Fruit fly (Drosophila melanogaster) whole organism, adult: ENCODE data around the gene CG45676.
A peak's percentile ranks its signal among the peaks of the same experiment; 100 is the strongest.

Experiments
- CG11617 ChIP-seq: fragments of 200-800 bp; sonication (Bioruptor generic); optimal IDR thresholded peaks from 2 replicates; lab custom pipeline; 2017; ENCODE audit warnings: mild to moderate bottlenecking, missing biosample characterization, missing genetic modification reagents, missing genetic modification characterization
- CG12768 ChIP-seq: fragments of 200-800 bp; sonication (Bioruptor generic); optimal IDR thresholded peaks from 2 replicates; lab custom pipeline; 2017; ENCODE audit warnings: missing biosample characterization, missing genetic modification characterization, mild to moderate bottlenecking, moderate library complexity, missing genetic modification reagents
- CG14711 ChIP-seq: fragments of 200-800 bp; sonication (Bioruptor generic); optimal IDR thresholded peaks from 2 replicates; lab custom pipeline; 2018; ENCODE audit warnings: missing biosample characterization, mild to moderate bottlenecking, missing genetic modification characterization, moderate library complexity
- CG1620 ChIP-seq: fragments of 200-800 bp; sonication (Bioruptor generic); optimal IDR thresholded peaks from 2 replicates; lab custom pipeline; 2016; ENCODE audit warnings: missing biosample characterization, missing genetic modification characterization
- CG33017 ChIP-seq: fragments of 200-800 bp; sonication (Bioruptor generic); optimal IDR thresholded peaks from 2 replicates; lab custom pipeline; 2018; ENCODE audit warnings: missing biosample characterization, mild to moderate bottlenecking, missing genetic modification characterization, moderate library complexity
- CG5204 ChIP-seq: fragments of 200-800 bp; sonication (Bioruptor generic); optimal IDR thresholded peaks from 2 replicates; lab custom pipeline; 2016; ENCODE audit warnings: missing biosample characterization, missing genetic modification characterization
- CG7045 ChIP-seq: fragments of 200-800 bp; sonication (Bioruptor generic); optimal IDR thresholded peaks from 2 replicates; lab custom pipeline; 2017; ENCODE audit warnings: missing biosample characterization, mild to moderate bottlenecking, missing genetic modification characterization
- CG7101 ChIP-seq: fragments of 200-800 bp; sonication (Bioruptor generic); optimal IDR thresholded peaks from 2 replicates; lab custom pipeline; 2018; ENCODE audit warnings: missing biosample characterization, mild to moderate bottlenecking, missing genetic modification characterization, moderate library complexity
- Clk ChIP-seq: fragments of 200-800 bp; sonication (Bioruptor generic); optimal IDR thresholded peaks from 2 replicates; lab custom pipeline; 2017; ENCODE audit warnings: missing biosample characterization, missing genetic modification characterization
- Crg-1 ChIP-seq: fragments of 200-800 bp; sonication (Bioruptor generic); optimal IDR thresholded peaks from 2 replicates; lab custom pipeline; 2016; ENCODE audit warnings: missing biosample characterization, missing genetic modification characterization
- Hr96 ChIP-seq: fragments of 200-800 bp; sonication (Bioruptor generic); optimal IDR thresholded peaks from 2 replicates; lab custom pipeline; 2016; ENCODE audit warnings: missing biosample characterization, missing genetic modification characterization
- Mnt ChIP-seq: fragments of 200-800 bp; sonication (Bioruptor generic); optimal IDR thresholded peaks from 2 replicates; lab custom pipeline; 2016; ENCODE audit warnings: missing biosample characterization, mild to moderate bottlenecking, missing genetic modification characterization
- bab1 ChIP-seq: fragments of 200-800 bp; sonication (Bioruptor generic); optimal IDR thresholded peaks from 3 replicates; lab custom pipeline; 2019; ENCODE audit warnings: missing biosample characterization, mild to moderate bottlenecking, missing genetic modification characterization, moderate library complexity
- cic ChIP-seq: fragments of 200-800 bp; sonication (Bioruptor generic); optimal IDR thresholded peaks from 2 replicates; lab custom pipeline; 2017; ENCODE audit warnings: missing biosample characterization, mild to moderate bottlenecking, missing genetic modification characterization, moderate library complexity
- cnc ChIP-seq, 2 experiments: fragments of >200 bp; optimal IDR thresholded peaks; 2 replicates each; lab custom pipeline; 2017
- kay ChIP-seq: fragments of 200-800 bp; sonication (Bioruptor generic); peaks from one replicate; lab custom pipeline; 2016; ENCODE audit warnings: missing biosample characterization, missing genetic modification characterization, borderline replicate concordance
- ovo ChIP-seq: fragments of 200-800 bp; sonication (Bioruptor generic); optimal IDR thresholded peaks from 2 replicates; lab custom pipeline; 2016; ENCODE audit warnings: missing biosample characterization, missing genetic modification characterization
- pad ChIP-seq: fragments of 200-800 bp; sonication (Bioruptor generic); optimal IDR thresholded peaks from 3 replicates; lab custom pipeline; 2017; ENCODE audit warnings: missing biosample characterization, missing genetic modification characterization, mild to moderate bottlenecking, moderate library complexity, missing genetic modification reagents
- tj ChIP-seq: fragments of 200-800 bp; sonication (Bioruptor generic); optimal IDR thresholded peaks from 3 replicates; lab custom pipeline; 2017; ENCODE audit warnings: missing biosample characterization, mild to moderate bottlenecking, missing genetic modification characterization, moderate library complexity
- toe ChIP-seq: fragments of 200-800 bp; sonication (Bioruptor generic); optimal IDR thresholded peaks from 2 replicates; lab custom pipeline; 2016; ENCODE audit warnings: missing biosample characterization, missing genetic modification characterization

CG45676 gene

dm6 chr3R:11429814-11430213 is 11.1 kb downstream of the CG45676 start, which contains the start of gene Dtd:
Dtd (plus strand) TSS chr3R:11430061.
- TF ChIP-seq pad (GFP tag; lab: Kevin White, UChicago) (peak; percentile 51), Crg-1 (peak; percentile 54), CG12768 (GFP tag; lab: Kevin White, UChicago) (peak; percentile 54), CG7101 (tag; lab: Kevin White, UChicago) (peak; percentile 58), tj (no peak), CG1620 (GFP tag; lab: Kevin White, UChicago) (no peak), Clk (no peak), CG33017 (tag; lab: Kevin White, UChicago) (peak; percentile 3), cic (GFP tag; lab: Kevin White, UChicago) (no peak), Mnt (GFP tag; lab: Kevin White, UChicago) (peak; percentile 44), cnc (optimal IDR thresholded peaks at IDR 0.05; lab: Kevin White, UChicago) (no peak), CG14711 (tag; lab: Kevin White, UChicago) (peak; percentile 43)

dm6 chr3R:11430307-11430706 is 11.6 kb downstream of the CG45676 start:
- TF ChIP-seq cic (GFP tag; lab: Kevin White, UChicago) = no peak
- no peak for TF ChIP-seq kay
- no peak for TF ChIP-seq CG14711 (tag; lab: Kevin White, UChicago)
- TF ChIP-seq CG1620 (GFP tag; lab: Kevin White, UChicago) = no peak
- TF ChIP-seq bab1 (GFP tag; lab: Kevin White, UChicago) = no peak
- TF ChIP-seq Crg-1 = no peak
- TF ChIP-seq ovo (GFP tag; lab: Kevin White, UChicago) = no peak
- TF ChIP-seq CG7101 (tag; lab: Kevin White, UChicago) = no peak
- no peak for TF ChIP-seq toe (GFP tag; lab: Kevin White, UChicago)
- TF ChIP-seq Mnt (GFP tag; lab: Kevin White, UChicago) = no peak
- no peak for TF ChIP-seq CG33017 (tag; lab: Kevin White, UChicago)
- no peak for TF ChIP-seq pad (GFP tag; lab: Kevin White, UChicago)
- TF ChIP-seq CG5204 (GFP tag; lab: Kevin White, UChicago) = no peak
- TF ChIP-seq CG11617 (GFP tag; lab: Kevin White, UChicago) = no peak

- no peak for TF ChIP-seq CG7045 (GFP tag; lab: Kevin White, UChicago)
- TF ChIP-seq Clk = no peak
- peak; percentile 69 for TF ChIP-seq CG11617 (GFP tag; lab: Kevin White, UChicago)
- peak; percentile 36 for TF ChIP-seq bab1 (GFP tag; lab: Kevin White, UChicago)
- TF ChIP-seq tj = peak; percentile 11
- peak; percentile 99 for TF ChIP-seq Mnt (GFP tag; lab: Kevin White, UChicago)
Measured at dm6 chr3R:11431395-11431977, 12.8 kb downstream of the CG45676 start, which contains the start of the genes RpL24-like and CG5276. RpL24-like (minus strand) TSS chr3R:11431582. CG5276 (plus strand) TSS chr3R:11431738.

- peak; percentile 41 for TF ChIP-seq CG14711 (tag; lab: Kevin White, UChicago)
- no peak for TF ChIP-seq tj
- no peak for TF ChIP-seq kay
- TF ChIP-seq CG7101 (tag; lab: Kevin White, UChicago) = peak; percentile 23
- peak; percentile 25 for TF ChIP-seq CG11617 (GFP tag; lab: Kevin White, UChicago)
- TF ChIP-seq cic (GFP tag; lab: Kevin White, UChicago) = no peak
- TF ChIP-seq toe (GFP tag; lab: Kevin White, UChicago) = no peak
- TF ChIP-seq ovo (GFP tag; lab: Kevin White, UChicago) = peak; percentile 46
- TF ChIP-seq Mnt (GFP tag; lab: Kevin White, UChicago) = peak; percentile 6
- TF ChIP-seq bab1 (GFP tag; lab: Kevin White, UChicago) = peak; percentile 18
- peak; percentile 11 for TF ChIP-seq CG33017 (tag; lab: Kevin White, UChicago)
- no peak for TF ChIP-seq cnc (optimal IDR thresholded peaks at IDR 0.05; lab: Kevin White, UChicago)
Measured at dm6 chr3R:11435537-11436234, 17.0 kb downstream of the CG45676 start, which contains the start of the genes Exd2 and CG5281. Exd2 (minus strand) TSS chr3R:11435703. CG5281 (plus strand) TSS chr3R:11435850.

dm6 chr3R:11437528-11437927 is 18.8 kb downstream of the CG45676 start, which contains the start of gene CG17230:
CG17230 (plus strand) TSS chr3R:11437785.
- no peak for TF ChIP-seq bab1 (GFP tag; lab: Kevin White, UChicago)
- no peak for TF ChIP-seq Mnt (GFP tag; lab: Kevin White, UChicago)
- no peak for TF ChIP-seq CG14711 (tag; lab: Kevin White, UChicago)
- TF ChIP-seq Clk = no peak
- no peak for TF ChIP-seq CG1620 (GFP tag; lab: Kevin White, UChicago)
- no peak for TF ChIP-seq tj
- TF ChIP-seq ovo (GFP tag; lab: Kevin White, UChicago) = no peak
- no peak for TF ChIP-seq CG7045 (GFP tag; lab: Kevin White, UChicago)
- no peak for TF ChIP-seq cnc (optimal IDR thresholded peaks at IDR 0.05; lab: Kevin White, UChicago)
- TF ChIP-seq CG7101 (tag; lab: Kevin White, UChicago) = no peak
- no peak for TF ChIP-seq CG33017 (tag; lab: Kevin White, UChicago)
- no peak for TF ChIP-seq kay

- TF ChIP-seq cic (GFP tag; lab: Kevin White, UChicago) (no peak), kay (no peak), CG11617 (GFP tag; lab: Kevin White, UChicago) (no peak), Hr96 (GFP tag; lab: Kevin White, UChicago) (no peak)
Measured at dm6 chr3R:11441038-11441437, 22.4 kb downstream of the CG45676 start.
